Worm (Caenorhabditis elegans): ENCODE data around the gene R02D5.4.

ce11 chrV:14476680-14477079 is 7.8 kb downstream of the R02D5.4 start, which contains the start of gene clec-54:
- TF ChIP-seq nhr-76 (tag; optimal IDR thresholded peaks at IDR 0.05) (no peak), nhr-12 (tag; optimal IDR thresholded peaks at IDR 0.05) (no peak), ces-1 (GFP tag; optimal IDR thresholded peaks at IDR 0.05) (no peak), elt-3 (tag; optimal IDR thresholded peaks at IDR 0.05) (no peak), ham-2 (GFP tag; optimal IDR thresholded peaks at IDR 0.05) (no peak), nhr-28 (tag; optimal IDR thresholded peaks at IDR 0.05) (no peak), ceh-83 (GFP tag; optimal IDR thresholded peaks at IDR 0.05) (no peak), unc-62 (GFP tag; optimal IDR thresholded peaks at IDR 0.05) (no peak), M03D4.4 (tag; optimal IDR thresholded peaks at IDR 0.05) (no peak), lsy-2 (tag; optimal IDR thresholded peaks at IDR 0.05) (no peak), unc-39 (tag; optimal IDR thresholded peaks at IDR 0.05) (no peak), snpc-4 (tag; optimal IDR thresholded peaks at IDR 0.05) (no peak), ztf-11 (tag; optimal IDR thresholded peaks at IDR 0.05) (no peak)
